Fruit fly (Drosophila melanogaster): Measurements from ENCODE around the gene CG5217.

CG5217 gene

dm6 chr3R:19211778-19212177, 36.2 kb downstream of the CG5217 start, which contains the start of gene cry (continued):
- no peak for TF ChIP-seq HLH54F (GFP tag; optimal IDR thresholded peaks at IDR 0.05)
- no peak for TF ChIP-seq vfl (GFP tag; optimal IDR thresholded peaks at IDR 0.05)
- TF ChIP-seq ind (GFP tag; optimal IDR thresholded peaks at IDR 0.05): peak; percentile 34
- TF ChIP-seq peb (GFP tag; IDR thresholded peaks at IDR 0.05): no peak
- TF ChIP-seq H2.0 (GFP tag; IDR thresholded peaks at IDR 0.05): no peak
- no peak for TF ChIP-seq Antp (GFP tag; optimal IDR thresholded peaks at IDR 0.05)
- TF ChIP-seq CG2120 (GFP tag; optimal IDR thresholded peaks at IDR 0.05): no peak
- no peak for TF ChIP-seq dan (GFP tag; IDR thresholded peaks at IDR 0.05)
- TF ChIP-seq nom (GFP tag; optimal IDR thresholded peaks at IDR 0.05): peak; percentile 80
- TF ChIP-seq abd-A (tag; optimal IDR thresholded peaks at IDR 0.05): no peak
- no peak for TF ChIP-seq CG10274 (GFP tag; optimal IDR thresholded peaks at IDR 0.05)
- TF ChIP-seq Xrp1 (GFP tag; IDR thresholded peaks at IDR 0.05): peak; percentile 70; the same call in 1 of the 2 replicates
- no peak for TF ChIP-seq pfk (GFP tag; optimal IDR thresholded peaks at IDR 0.05)
- TF ChIP-seq fru (optimal IDR thresholded peaks at IDR 0.05): no peak
- peak; percentile 79 for TF ChIP-seq Ssrp (tag; optimal IDR thresholded peaks at IDR 0.05)
- TF ChIP-seq bsh (GFP tag; optimal IDR thresholded peaks at IDR 0.05): peak; percentile 81 to 87
- TF ChIP-seq CG2199 (GFP tag; IDR thresholded peaks at IDR 0.05): no peak
- peak; percentile 43 for TF ChIP-seq CG1603 (tag; optimal IDR thresholded peaks at IDR 0.05)
- no peak for TF ChIP-seq CG11247 (GFP tag; IDR thresholded peaks at IDR 0.05)
- no peak for TF ChIP-seq btn (GFP tag; optimal IDR thresholded peaks at IDR 0.05)
- no peak for TF ChIP-seq CG1832 (GFP tag; optimal IDR thresholded peaks at IDR 0.05)
- TF ChIP-seq CG8944 (GFP tag; optimal IDR thresholded peaks at IDR 0.05): no peak
- no peak for TF ChIP-seq Trl (optimal IDR thresholded peaks at IDR 0.05)
- no peak for TF ChIP-seq Trl (GFP tag; optimal IDR thresholded peaks at IDR 0.05)
- TF ChIP-seq CG30431 (GFP tag; optimal IDR thresholded peaks at IDR 0.05): peak; percentile 31
- TF ChIP-seq CG1602 (GFP tag; optimal IDR thresholded peaks at IDR 0.05): peak; percentile 63
- TF ChIP-seq slou (GFP tag; optimal IDR thresholded peaks at IDR 0.05): no peak
- no peak for TF ChIP-seq ato (GFP tag; IDR thresholded peaks at IDR 0.05; ENCODE audit: partially characterized antibody)
- TF ChIP-seq Chrac-16 (GFP tag; optimal IDR thresholded peaks at IDR 0.05): peak; percentile 42
- no peak for TF ChIP-seq run (tag; optimal IDR thresholded peaks at IDR 0.05)
- TF ChIP-seq Atf-2 (GFP tag; optimal IDR thresholded peaks at IDR 0.05): peak; percentile 8
- TF ChIP-seq Rfx (GFP tag; IDR thresholded peaks at IDR 0.05): no peak
- no peak for TF ChIP-seq mld (GFP tag; IDR thresholded peaks at IDR 0.05; ENCODE audit: partially characterized antibody)
- no peak for TF ChIP-seq CG12236 (GFP tag; optimal IDR thresholded peaks at IDR 0.05)
- TF ChIP-seq hbn (GFP tag; IDR thresholded peaks at IDR 0.05; ENCODE audit: partially characterized antibody): no peak
- no peak for TF ChIP-seq CrebB (tag; optimal IDR thresholded peaks at IDR 0.05)
- no peak for TF ChIP-seq zfh1 (GFP tag; IDR thresholded peaks at IDR 0.05)
- no peak for TF ChIP-seq Fer3 (tag; optimal IDR thresholded peaks at IDR 0.05)
- no peak for TF ChIP-seq Kr (GFP tag; optimal IDR thresholded peaks at IDR 0.05)
- no peak for TF ChIP-seq z (GFP tag; IDR thresholded peaks at IDR 0.05)
- peak; percentile 77; the same call in 1 of the 2 replicates for TF ChIP-seq CG31441 (GFP tag; IDR thresholded peaks at IDR 0.05)
- no peak for TF ChIP-seq MESR4 (GFP tag; optimal IDR thresholded peaks at IDR 0.05)
- TF ChIP-seq crol (GFP tag; IDR thresholded peaks at IDR 0.05): no peak
- TF ChIP-seq NFAT (GFP tag; IDR thresholded peaks at IDR 0.05): no peak
- TF ChIP-seq Adf1 (GFP tag; IDR thresholded peaks at IDR 0.05): no peak
- no peak for TF ChIP-seq CG34376 (GFP tag; optimal IDR thresholded peaks at IDR 0.05)
- TF ChIP-seq org-1 (GFP tag; optimal IDR thresholded peaks at IDR 0.05): peak; percentile 26
- TF ChIP-seq CG11456 (GFP tag; IDR thresholded peaks at IDR 0.05): no peak
- TF ChIP-seq sens (GFP tag): peak; percentile 85
- peak; percentile 76 for TF ChIP-seq CG18262 (tag; optimal IDR thresholded peaks at IDR 0.05)
- TF ChIP-seq Neu2 (GFP tag; optimal IDR thresholded peaks at IDR 0.05; ENCODE audit: borderline replicate concordance): no peak
- TF ChIP-seq CG2889 (GFP tag; IDR thresholded peaks at IDR 0.05): no peak
- TF ChIP-seq Dp (GFP tag; optimal IDR thresholded peaks at IDR 0.05): no peak

Data from whole organism, embryonic.